Worm (Caenorhabditis elegans) whole organism, early embryonic: ENCODE results near the gene pha-1.

Experiments
- B0310.2 ChIP-seq: sonication (generic microtip); optimal IDR thresholded peaks from 2 replicates; lab custom pipeline; 2016; ENCODE audit warnings: mild to moderate bottlenecking, missing genetic modification characterization, missing compliant biosample characterization
- ama-1 ChIP-seq: fragments of 150-350 bp; optimal IDR thresholded peaks from 2 replicates; lab custom pipeline; 2014
- ceh-13 ChIP-seq: fragments of 200-800 bp; sonication (Bioruptor generic); optimal IDR thresholded peaks from 2 replicates; lab custom pipeline; 2018; ENCODE audit warnings: mild to moderate bottlenecking, missing genetic modification characterization, missing compliant biosample characterization
- ets-7 ChIP-seq: sonication (generic microtip); optimal IDR thresholded peaks from 2 replicates; lab custom pipeline; 2016; ENCODE audit warnings: missing genotype, missing genetic modification characterization, missing compliant biosample characterization
- hmg-4 ChIP-seq: fragments of 200-800 bp; sonication (Bioruptor generic); optimal IDR thresholded peaks from 2 replicates; lab custom pipeline; 2018; ENCODE audit warnings: mild to moderate bottlenecking, missing genetic modification characterization, missing compliant biosample characterization
- pes-1 ChIP-seq: fragments of 200-800 bp; sonication (Bioruptor generic); IDR thresholded peaks from 2 replicates; pipeline ENCODE4 v1.3.6; 2022; ENCODE audit warnings: missing genetic modification reagents, missing genetic modification characterization, missing compliant biosample characterization
- sea-1 ChIP-seq: fragments of 200-800 bp; sonication (Bioruptor generic); conservative IDR thresholded peaks from 2 replicates; pipeline ENCODE4 v1.3.6; 2022; ENCODE audit warnings: missing genetic modification characterization, missing compliant biosample characterization
- tbx-37 ChIP-seq: fragments of 200-800 bp; sonication (Bioruptor generic); conservative IDR thresholded peaks from 2 replicates; pipeline ENCODE4 v1.3.6; 2022; ENCODE audit warnings: missing genetic modification reagents, missing genetic modification characterization, missing compliant biosample characterization

ce11 chrIII:11157916-11158315 lies 26.3 kb downstream of the pha-1 start:
- TF ChIP-seq ama-1 (lab: Kevin White, UChicago) (no peak), pes-1 (no peak), ets-7 (no peak), tbx-37 (GFP tag; lab: Robert Waterston, UW) (no peak), hmg-4 (GFP tag; lab: Kevin White, UChicago) (no peak), sea-1 (no peak), ceh-13 (GFP tag; lab: Kevin White, UChicago) (no peak), B0310.2 (tag; lab: Kevin White, UChicago) (no peak)
